Fruit fly (Drosophila melanogaster) whole organism, embryonic: Measurements from ENCODE around the gene Girdin.

ENCODE experiments used
- CG1024 ChIP-seq: fragments of 200-800 bp; sonication (Bioruptor generic); IDR thresholded peaks from 2 replicates; pipeline ENCODE4 v1.3.6; 2022; ENCODE audit warnings: missing biosample characterization, missing genetic modification characterization
- CG10431 ChIP-seq: fragments of 200-800 bp; sonication (Bioruptor generic); optimal IDR thresholded peaks from 3 replicates; lab custom pipeline; 2018; ENCODE audit warnings: missing biosample characterization, mild to moderate bottlenecking, missing genetic modification characterization
- CG11247 ChIP-seq: fragments of 200-800 bp; sonication (Bioruptor generic); IDR thresholded peaks from 2 replicates; pipeline ENCODE4 v1.3.6; 2022; ENCODE audit warnings: missing biosample characterization, missing genetic modification characterization
- CG12155 ChIP-seq: fragments of 200-800 bp; sonication (Bioruptor generic); optimal IDR thresholded peaks from 3 replicates; lab custom pipeline; 2016; ENCODE audit warnings: missing biosample characterization, missing genetic modification characterization
- CG14441 ChIP-seq: fragments of 200-800 bp; sonication (Bioruptor generic); IDR thresholded peaks from 2 replicates; pipeline ENCODE4 v1.3.6; 2022; ENCODE audit warnings: missing biosample characterization, missing genetic modification characterization
- CG2678 ChIP-seq: fragments of 200-800 bp; sonication (Bioruptor generic); optimal IDR thresholded peaks from 3 replicates; lab custom pipeline; 2019; ENCODE audit warnings: missing biosample characterization, mild to moderate bottlenecking, missing genetic modification characterization, moderate library complexity
- CG31224 ChIP-seq: fragments of 200-800 bp; sonication (Bioruptor generic); IDR thresholded peaks from 2 replicates; pipeline ENCODE4 v1.3.6; 2022; ENCODE audit warnings: missing biosample characterization, missing genetic modification characterization
- CG32772 ChIP-seq: fragments of 200-800 bp; sonication (Bioruptor generic); IDR thresholded peaks from 2 replicates; pipeline ENCODE4 v1.3.6; 2022; ENCODE audit warnings: missing biosample characterization, missing genetic modification characterization
- CG42726 ChIP-seq: fragments of 200-800 bp; sonication (Bioruptor generic); IDR thresholded peaks from 2 replicates; pipeline ENCODE4 v1.3.6; 2022; ENCODE audit warnings: missing biosample characterization, missing genetic modification characterization; ENCODE audit not compliant: partially characterized antibody
- CG4820 ChIP-seq: fragments of 200-800 bp; sonication (Bioruptor generic); optimal IDR thresholded peaks from 3 replicates; lab custom pipeline; 2016; ENCODE audit warnings: missing biosample characterization, missing genetic modification characterization
- CG4854 ChIP-seq: fragments of 200-800 bp; sonication (Bioruptor generic); optimal IDR thresholded peaks from 2 replicates; lab custom pipeline; 2016; ENCODE audit warnings: missing biosample characterization, missing genetic modification characterization, inconsistent platforms
- CG6254 ChIP-seq: fragments of 200-800 bp; sonication (Bioruptor generic); optimal IDR thresholded peaks from 3 replicates; lab custom pipeline; 2017; ENCODE audit warnings: mild to moderate bottlenecking, missing biosample characterization, missing genetic modification reagents, missing genetic modification characterization
- CG6272 ChIP-seq: fragments of 200-800 bp; sonication (Bioruptor generic); IDR thresholded peaks from 2 replicates; pipeline ENCODE4 v1.3.6; 2022; ENCODE audit warnings: missing biosample characterization, missing genetic modification characterization
- CG7928 ChIP-seq: fragments of 200-800 bp; sonication (Bioruptor generic); optimal IDR thresholded peaks from 2 replicates; lab custom pipeline; 2017; ENCODE audit warnings: missing biosample characterization, mild to moderate bottlenecking, missing genetic modification characterization
- CHES-1-like ChIP-seq: fragments of 200-800 bp; sonication (Bioruptor generic); optimal IDR thresholded peaks from 2 replicates; lab custom pipeline; 2016; ENCODE audit warnings: missing biosample characterization, missing genetic modification characterization
- D ChIP-seq, 2 experiments: fragments of 200-800 bp in 1 of 2; fragments of >200 bp in 1 of 2; sonication (Bioruptor generic) in 1 of 2; optimal IDR thresholded peaks; 2 replicates in 1 of 2; 3 replicates in 1 of 2; lab custom pipeline; 2017; ENCODE audit warnings: mild to moderate bottlenecking in 1 of 2, missing biosample characterization in 1 of 2, missing genetic modification characterization in 1 of 2, missing genetic modification reagents in 1 of 2
- Dll ChIP-seq: fragments of 200-800 bp; sonication (Bioruptor generic); IDR thresholded peaks from 4 replicates; pipeline ENCODE4 v1.3.6; 2022; ENCODE audit warnings: missing biosample characterization, missing genetic modification characterization; ENCODE audit not compliant: partially characterized antibody
- Doc3 ChIP-seq: fragments of 200-800 bp; sonication (Bioruptor generic); IDR thresholded peaks from 3 replicates; pipeline ENCODE4 v1.3.6; 2022; ENCODE audit warnings: missing biosample characterization, missing genetic modification characterization; ENCODE audit not compliant: partially characterized antibody
- Drgx ChIP-seq: fragments of 200-800 bp; sonication (Bioruptor generic); IDR thresholded peaks from 2 replicates; pipeline ENCODE4 v1.3.6; 2022; ENCODE audit warnings: missing biosample characterization, missing genetic modification characterization
- Eip74EF ChIP-seq, 2 experiments: fragments of 200-800 bp in 1 of 2; fragments of >200 bp in 1 of 2; sonication (Bioruptor generic) in 1 of 2; optimal IDR thresholded peaks; 2 replicates each; lab custom pipeline; 2017 to 2019; ENCODE audit warnings: missing biosample characterization in 2 of 2, missing genetic modification characterization in 2 of 2, mild to moderate bottlenecking in 1 of 2, moderate library complexity in 1 of 2
- Ets97D ChIP-seq: fragments of 200-800 bp; sonication (Bioruptor generic); optimal IDR thresholded peaks from 3 replicates; lab custom pipeline; 2016; ENCODE audit warnings: missing biosample characterization, missing genetic modification characterization
- H2.0 ChIP-seq: fragments of 200-800 bp; sonication (Bioruptor generic); IDR thresholded peaks from 2 replicates; pipeline ENCODE4 v1.3.6; 2022; ENCODE audit warnings: missing biosample characterization, missing genetic modification characterization
- Hr51 ChIP-seq, 2 experiments: fragments of 200-800 bp; sonication (Bioruptor generic); optimal IDR thresholded peaks; 2 replicates in 1 of 2; 3 replicates in 1 of 2; lab custom pipeline; 2016 to 2018; ENCODE audit warnings: missing biosample characterization in 2 of 2, missing genetic modification characterization in 2 of 2, mild to moderate bottlenecking in 1 of 2, moderate library complexity in 1 of 2
- Kr ChIP-seq: fragments of 200-800 bp; sonication (Bioruptor generic); optimal IDR thresholded peaks from 2 replicates; lab custom pipeline; 2017; ENCODE audit warnings: missing biosample characterization, mild to moderate bottlenecking, missing genetic modification characterization
- Lim3 ChIP-seq: fragments of 200-800 bp; sonication (Bioruptor generic); IDR thresholded peaks from 2 replicates; pipeline ENCODE4 v1.3.6; 2022; ENCODE audit warnings: missing biosample characterization, missing genetic modification characterization
- Myb ChIP-seq: fragments of 200-800 bp; sonication (Bioruptor generic); optimal IDR thresholded peaks from 2 replicates; lab custom pipeline; 2016; ENCODE audit warnings: missing biosample characterization, missing genetic modification characterization
- NC2α ChIP-seq: fragments of 200-800 bp; sonication (Bioruptor generic); optimal IDR thresholded peaks from 2 replicates; lab custom pipeline; 2016; ENCODE audit warnings: missing biosample characterization, missing genetic modification characterization
- NK7.1 ChIP-seq: fragments of 200-800 bp; sonication (Bioruptor generic); optimal IDR thresholded peaks from 3 replicates; lab custom pipeline; 2016; ENCODE audit warnings: missing biosample characterization, missing genetic modification characterization
- Opbp ChIP-seq: fragments of 200-800 bp; sonication (Bioruptor generic); IDR thresholded peaks from 3 replicates; pipeline ENCODE4 v1.3.6; 2022; ENCODE audit warnings: missing biosample characterization, missing genetic modification characterization; ENCODE audit not compliant: partially characterized antibody
- Optix ChIP-seq: fragments of 200-800 bp; sonication (Bioruptor generic); IDR thresholded peaks from 3 replicates; pipeline ENCODE4 v1.3.6; 2022; ENCODE audit warnings: missing biosample characterization, missing genetic modification characterization
- Pdp1 ChIP-seq, 2 experiments: fragments of 200-800 bp; sonication (Bioruptor generic); optimal IDR thresholded peaks; 3 replicates each; lab custom pipeline; 2016; ENCODE audit warnings: missing biosample characterization in 2 of 2, missing genetic modification characterization in 2 of 2, mild to moderate bottlenecking in 1 of 2, moderate library complexity in 1 of 2
- Sox102F ChIP-seq: fragments of 200-800 bp; sonication (Bioruptor generic); optimal IDR thresholded peaks from 2 replicates; lab custom pipeline; 2018; ENCODE audit warnings: missing biosample characterization, mild to moderate bottlenecking, missing genetic modification characterization, moderate library complexity
- Sry-β ChIP-seq: fragments of 200-800 bp; sonication (Bioruptor generic); optimal IDR thresholded peaks from 2 replicates; lab custom pipeline; 2018; ENCODE audit warnings: missing biosample characterization, mild to moderate bottlenecking, missing genetic modification characterization, moderate library complexity
- Ssrp ChIP-seq: fragments of 200-800 bp; sonication (Bioruptor generic); optimal IDR thresholded peaks from 2 replicates; lab custom pipeline; 2018; ENCODE audit warnings: missing biosample characterization, mild to moderate bottlenecking, missing genetic modification characterization, moderate library complexity
- chif ChIP-seq, 2 experiments: fragments of 200-800 bp; sonication (Bioruptor generic); optimal IDR thresholded peaks; 3 replicates each; lab custom pipeline; 2016; ENCODE audit warnings: missing biosample characterization in 2 of 2, missing genetic modification characterization in 2 of 2
- disco-r ChIP-seq: fragments of 200-800 bp; sonication (Bioruptor generic); optimal IDR thresholded peaks from 2 replicates; lab custom pipeline; 2016; ENCODE audit warnings: missing biosample characterization, missing genetic modification characterization
- dysf ChIP-seq: fragments of 200-800 bp; sonication (Bioruptor generic); IDR thresholded peaks from 3 replicates; pipeline ENCODE4 v1.3.6; 2022; ENCODE audit warnings: missing biosample characterization, missing genetic modification characterization
- eve ChIP-seq, 2 experiments: fragments of >200 bp; optimal IDR thresholded peaks; 2 replicates each; lab custom pipeline; 2017; ENCODE audit warnings: missing biosample characterization in 2 of 2, missing genetic modification characterization in 2 of 2
- gcm ChIP-seq: fragments of 200-800 bp; sonication (Bioruptor generic); optimal IDR thresholded peaks from 2 replicates; lab custom pipeline; 2019; ENCODE audit warnings: missing biosample characterization, mild to moderate bottlenecking, missing genetic modification characterization, moderate library complexity
- gfzf ChIP-seq: fragments of 200-800 bp; sonication (Bioruptor generic); optimal IDR thresholded peaks from 2 replicates; lab custom pipeline; 2016; ENCODE audit warnings: missing biosample characterization, mild to moderate bottlenecking, missing genetic modification characterization, moderate library complexity
- hth ChIP-seq: fragments of >200 bp; optimal IDR thresholded peaks from 2 replicates; lab custom pipeline; 2017; ENCODE audit warnings: inconsistent platforms
- ind ChIP-seq: fragments of 200-800 bp; sonication (Bioruptor generic); optimal IDR thresholded peaks from 3 replicates; lab custom pipeline; 2016; ENCODE audit warnings: missing biosample characterization, missing genetic modification characterization
- lab ChIP-seq: fragments of 200-800 bp; sonication (Bioruptor generic); optimal IDR thresholded peaks from 3 replicates; lab custom pipeline; 2017; ENCODE audit warnings: missing biosample characterization, missing genetic modification characterization, mild to moderate bottlenecking, moderate library complexity, missing genetic modification reagents
- mam ChIP-seq: fragments of 200-800 bp; sonication (Bioruptor generic); optimal IDR thresholded peaks from 3 replicates; lab custom pipeline; 2016; ENCODE audit warnings: missing biosample characterization, missing genetic modification characterization
- pros ChIP-seq: fragments of 200-800 bp; sonication (Bioruptor generic); optimal IDR thresholded peaks from 3 replicates; lab custom pipeline; 2019; ENCODE audit warnings: missing biosample characterization, mild to moderate bottlenecking, missing genetic modification characterization, moderate library complexity
- sob ChIP-seq: fragments of 200-800 bp; sonication (Bioruptor generic); IDR thresholded peaks from 2 replicates; pipeline ENCODE4 v1.3.6; 2022; ENCODE audit warnings: missing biosample characterization, missing genetic modification characterization
- sqz ChIP-seq: fragments of 200-800 bp; sonication (Bioruptor generic); optimal IDR thresholded peaks from 3 replicates; lab custom pipeline; 2018; ENCODE audit warnings: missing biosample characterization, mild to moderate bottlenecking, missing genetic modification characterization
- tap ChIP-seq: fragments of 200-800 bp; optimal IDR thresholded peaks from 3 replicates; lab custom pipeline; 2019; ENCODE audit warnings: missing biosample characterization, mild to moderate bottlenecking, missing genetic modification characterization, moderate library complexity
- zen2 ChIP-seq: fragments of 200-800 bp; sonication (Bioruptor generic); IDR thresholded peaks from 3 replicates; pipeline ENCODE4 v1.3.6; 2022; ENCODE audit warnings: missing biosample characterization, missing genetic modification characterization; ENCODE audit not compliant: partially characterized antibody

The Girdin gene

DNA sequence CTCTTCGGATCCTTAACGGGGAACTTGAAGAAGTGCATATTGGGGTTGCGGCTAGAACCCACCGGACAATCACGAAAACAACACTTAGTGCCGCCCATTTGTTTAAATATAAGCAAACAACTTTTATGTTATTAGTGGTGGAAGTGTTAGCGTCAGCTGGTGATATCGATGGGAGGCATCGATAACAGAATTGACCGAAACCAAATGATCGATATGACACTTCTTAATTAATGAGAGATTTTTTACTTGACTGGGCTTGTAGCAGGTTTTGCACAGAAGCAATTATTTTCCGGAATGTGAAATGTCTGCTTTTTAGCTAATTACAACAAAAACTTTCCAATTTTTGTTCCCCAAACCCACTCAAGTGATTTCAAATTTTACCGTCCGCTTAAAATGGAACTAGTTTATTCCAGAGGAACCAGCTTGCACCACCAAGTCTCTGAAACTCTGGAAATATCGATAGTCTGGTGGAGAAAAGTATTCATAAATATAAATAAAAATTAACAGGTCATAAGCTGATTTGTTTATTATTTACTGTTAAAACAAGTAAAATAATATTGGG is 13.7 kb downstream of the Girdin start, which contains the start of gene CG14965 (continued):
- TF ChIP-seq Ets97D (GFP tag; lab: Kevin White, UChicago) (no peak), dysf (GFP tag; lab: Robert Waterston, UW) (no peak), Dll (peak; percentile 97), CG4820 (GFP tag; lab: Kevin White, UChicago) (no peak), Ssrp (no peak), NK7.1 (GFP tag; lab: Kevin White, UChicago) (no peak), CG31224 (GFP tag; lab: Robert Waterston, UW) (no peak), Kr (GFP tag; lab: Kevin White, UChicago) (no peak), Opbp (GFP tag; lab: Robert Waterston, UW) (peak; percentile 82; the same call in 2 of the 3 replicates), CG14441 (peak; percentile 36; the same call in 1 of the 2 replicates), pros (GFP tag; lab: Kevin White, UChicago) (no peak), Myb (GFP tag; lab: Kevin White, UChicago) (peak; percentile 94), CHES-1-like (no peak), tap (no peak), lab (GFP tag; lab: Kevin White, UChicago) (no peak), Hr51 (GFP tag; optimal IDR thresholded peaks at IDR 0.05; lab: Kevin White, UChicago) (no peak), CG42726 (peak; percentile 27; the same call in 1 of the 2 replicates), gfzf (GFP tag; lab: Kevin White, UChicago) (no peak), Sry-β (GFP tag; lab: Kevin White, UChicago) (no peak), hth (lab: Kevin White, UChicago) (no peak), CG7928 (GFP tag; lab: Kevin White, UChicago) (no peak), CG2678 (tag; lab: Kevin White, UChicago) (no peak), sob (GFP tag; lab: Robert Waterston, UW) (no peak), H2.0 (GFP tag; lab: Robert Waterston, UW) (no peak), CG32772 (GFP tag; lab: Robert Waterston, UW) (no peak), Eip74EF (GFP tag; optimal IDR thresholded peaks at IDR 0.05; lab: Kevin White, UChicago) (no peak), CG12155 (GFP tag; lab: Kevin White, UChicago) (no peak), Drgx (no peak), mam (peak; percentile 13), CG11247 (GFP tag; lab: Robert Waterston, UW) (no peak), CG6254 (GFP tag; lab: Kevin White, UChicago) (no peak), D (optimal IDR thresholded peaks at IDR 0.05; lab: Kevin White, UChicago) (no peak), D (GFP tag; optimal IDR thresholded peaks at IDR 0.05; lab: Kevin White, UChicago) (no peak), Sox102F (GFP tag; lab: Kevin White, UChicago) (no peak), zen2 (GFP tag; lab: Robert Waterston, UW) (peak; percentile 56; the same call in 1 of the 3 replicates), CG1024 (GFP tag; lab: Robert Waterston, UW) (no peak), CG4854 (GFP tag; lab: Kevin White, UChicago) (no peak), CG10431 (no peak), Optix (GFP tag; lab: Robert Waterston, UW) (no peak), Doc3 (GFP tag; lab: Robert Waterston, UW) (peak; percentile 90), gcm (GFP tag; lab: Kevin White, UChicago) (no peak), ind (GFP tag; lab: Kevin White, UChicago) (no peak), chif (GFP tag; optimal IDR thresholded peaks at IDR 0.05; lab: Kevin White, UChicago) (no peak), CG6272 (GFP tag; lab: Robert Waterston, UW) (peak; percentile 30; the same call in 1 of the 2 replicates), NC2α (GFP tag; lab: Kevin White, UChicago) (no peak), sqz (GFP tag; lab: Kevin White, UChicago) (no peak), Lim3 (GFP tag; lab: Robert Waterston, UW) (no peak), eve (GFP tag; optimal IDR thresholded peaks at IDR 0.05; lab: Kevin White, UChicago) (no peak), Pdp1 (GFP tag; optimal IDR thresholded peaks at IDR 0.05; lab: Kevin White, UChicago) (no peak), disco-r (GFP tag; lab: Kevin White, UChicago) (no peak)
